Fruit fly (Drosophila melanogaster) whole organism: ENCODE results near the gene Xpac.

ENCODE experiments used
- CG8478 ChIP-seq: fragments of >200 bp; optimal IDR thresholded peaks from 2 replicates; lab custom pipeline; 2018; ENCODE audit warnings: inconsistent platforms
- Dll ChIP-seq: fragments of >200 bp; optimal IDR thresholded peaks from 2 replicates; lab custom pipeline; 2017
- EcR ChIP-seq, 2 experiments: fragments of >200 bp; optimal IDR thresholded peaks; 2 replicates each; lab custom pipeline; 2017; ENCODE audit warnings: missing biosample characterization in 2 of 2, missing genetic modification characterization in 2 of 2, missing genetic modification reagents in 2 of 2
- pan ChIP-seq: fragments of >200 bp; optimal IDR thresholded peaks from 2 replicates; lab custom pipeline; 2017
- psq ChIP-seq: fragments of >200 bp; optimal IDR thresholded peaks from 2 replicates; lab custom pipeline; 2017
- usp ChIP-seq: fragments of >200 bp; optimal IDR thresholded peaks from 2 replicates; lab custom pipeline; 2017; ENCODE audit warnings: missing biosample characterization, missing genetic modification characterization, mixed read lengths

dm6 chrX:4104132-4104531 lies at the start of gene Xpac, which contains the start of gene brn:
- TF ChIP-seq usp (GFP tag; lab: Kevin White, UChicago) (no peak), pan (lab: Kevin White, UChicago) (no peak), Dll (lab: Kevin White, UChicago) (no peak), psq (no peak), EcR (GFP tag; optimal IDR thresholded peaks at IDR 0.05; lab: Kevin White, UChicago) (no peak), CG8478 (lab: Kevin White, UChicago) (no peak)
